Fruit fly (Drosophila melanogaster) whole organism, prepupa: ENCODE measurements around the gene CG17681.

ENCODE experiments used
- Eip75B ChIP-seq: fragments of 200-800 bp; sonication (Bioruptor generic); optimal IDR thresholded peaks from 3 replicates; lab custom pipeline; 2016; ENCODE audit warnings: missing biosample characterization, missing genetic modification characterization
- Eip78C ChIP-seq: fragments of 200-800 bp; sonication (Bioruptor generic); peaks from one replicate; lab custom pipeline; 2016; ENCODE audit warnings: missing biosample characterization, missing genetic modification characterization
- Hr38 ChIP-seq: sonication (Bioruptor generic); optimal IDR thresholded peaks from 2 replicates; lab custom pipeline; 2016; ENCODE audit warnings: missing biosample characterization, missing genetic modification characterization
- Hr39 ChIP-seq: fragments of 200-800 bp; sonication (Bioruptor generic); optimal IDR thresholded peaks from 2 replicates; lab custom pipeline; 2016; ENCODE audit warnings: missing biosample characterization, missing genetic modification characterization
- Hr4 ChIP-seq: fragments of 200-800 bp; sonication (Bioruptor generic); optimal IDR thresholded peaks from 3 replicates; lab custom pipeline; 2016; ENCODE audit warnings: missing biosample characterization, missing genetic modification characterization
- Sox15 ChIP-seq: fragments of 200-800 bp; sonication (Bioruptor generic); optimal IDR thresholded peaks from 3 replicates; lab custom pipeline; 2016; ENCODE audit warnings: missing biosample characterization, missing genetic modification characterization
- eg ChIP-seq: fragments of 200-800 bp; sonication (Bioruptor generic); IDR thresholded peaks from 3 replicates; pipeline ENCODE4 v1.3.6; 2022; ENCODE audit warnings: missing biosample characterization, missing genetic modification characterization
- net ChIP-seq: fragments of 200-800 bp; sonication (Bioruptor generic); optimal IDR thresholded peaks from 3 replicates; lab custom pipeline; 2016; ENCODE audit warnings: missing biosample characterization, missing genetic modification characterization
- spab ChIP-seq: fragments of 200-800 bp; sonication (Bioruptor generic); optimal IDR thresholded peaks from 2 replicates; lab custom pipeline; 2017; ENCODE audit warnings: missing biosample characterization, mild to moderate bottlenecking, missing genetic modification characterization, missing genetic modification reagents
- vri ChIP-seq: fragments of 200-800 bp; sonication (Bioruptor generic); optimal IDR thresholded peaks from 3 replicates; lab custom pipeline; 2016; ENCODE audit warnings: missing biosample characterization, mild to moderate bottlenecking, missing genetic modification characterization

DNA sequence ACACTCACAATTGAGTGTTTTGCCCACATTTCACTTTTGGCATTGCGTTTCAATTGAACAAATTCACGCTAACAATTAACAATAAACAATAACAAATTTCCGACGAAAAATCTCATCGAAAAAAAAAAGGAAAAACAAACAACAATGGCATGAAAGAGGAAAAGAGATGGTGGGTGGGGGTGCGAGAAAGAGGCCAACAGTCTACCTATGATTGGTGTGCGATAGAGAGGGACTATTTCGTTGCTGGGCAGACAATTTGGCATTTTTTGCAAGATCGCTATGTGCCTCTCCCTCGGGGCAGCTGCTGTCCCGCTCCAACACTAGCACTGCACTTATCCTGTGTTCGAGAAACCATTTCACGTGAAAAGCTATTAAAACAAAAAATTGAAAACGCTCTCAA lies 3.0 kb upstream of the CG17681 start:
- TF ChIP-seq Hr38 (GFP tag; lab: Kevin White, UChicago) (no peak), spab (no peak), Eip75B (GFP tag; lab: Kevin White, UChicago) (no peak), eg (GFP tag; lab: Robert Waterston, UW) (no peak), Hr39 (GFP tag; lab: Kevin White, UChicago) (no peak), Sox15 (GFP tag; lab: Kevin White, UChicago) (no peak), vri (GFP tag; lab: Kevin White, UChicago) (no peak), Hr4 (GFP tag; lab: Kevin White, UChicago) (no peak), net (GFP tag; lab: Kevin White, UChicago) (no peak), Eip78C (GFP tag; lab: Kevin White, UChicago) (no peak)
